Worm (Caenorhabditis elegans): ENCODE data around the gene pas-7.

pas-7 gene

ce11 chrII:10051485-10051884, 48.2 kb downstream of the pas-7 start:
- no peak for TF ChIP-seq B0310.2 (tag; optimal IDR thresholded peaks at IDR 0.05)
